Fruit fly (Drosophila melanogaster) whole organism, embryonic: ENCODE data around the gene ca.

Experiments used
- ATbp ChIP-seq: fragments of 200-800 bp; sonication (Bioruptor generic); optimal IDR thresholded peaks from 2 replicates; lab custom pipeline; 2017; ENCODE audit warnings: missing biosample characterization, mild to moderate bottlenecking, missing genetic modification characterization, missing genetic modification reagents
- Adf1 ChIP-seq: fragments of 200-800 bp; sonication (Bioruptor generic); IDR thresholded peaks from 2 replicates; pipeline ENCODE4 v1.3.6; 2022; ENCODE audit warnings: missing biosample characterization, missing genetic modification characterization
- B-H1 ChIP-seq: fragments of 200-800 bp; sonication (Bioruptor generic); IDR thresholded peaks from 3 replicates; pipeline ENCODE4 v1.3.6; 2022; ENCODE audit warnings: missing biosample characterization, missing genetic modification characterization
- CG10366 ChIP-seq: fragments of 200-800 bp; sonication (Bioruptor generic); IDR thresholded peaks from 2 replicates; pipeline ENCODE4 v1.3.6; 2022; ENCODE audit warnings: missing biosample characterization, missing genetic modification characterization
- CG10543 ChIP-seq: fragments of 200-800 bp; sonication (Bioruptor generic); optimal IDR thresholded peaks from 3 replicates; lab custom pipeline; 2017; ENCODE audit warnings: missing biosample characterization, mild to moderate bottlenecking, missing genetic modification characterization, moderate library complexity
- CG11247 ChIP-seq: fragments of 200-800 bp; sonication (Bioruptor generic); IDR thresholded peaks from 2 replicates; pipeline ENCODE4 v1.3.6; 2022; ENCODE audit warnings: missing biosample characterization, missing genetic modification characterization
- CG11695 ChIP-seq: fragments of 200-800 bp; sonication (Bioruptor generic); IDR thresholded peaks from 3 replicates; pipeline ENCODE4 v1.3.6; 2022; ENCODE audit warnings: missing biosample characterization, missing genetic modification characterization
- CG12659 ChIP-seq: fragments of 200-800 bp; sonication (Bioruptor generic); optimal IDR thresholded peaks from 3 replicates; lab custom pipeline; 2017; ENCODE audit warnings: mild to moderate bottlenecking, missing biosample characterization, missing genetic modification reagents, missing genetic modification characterization
- CG1603 ChIP-seq: fragments of 200-800 bp; sonication (Bioruptor generic); optimal IDR thresholded peaks from 2 replicates; lab custom pipeline; 2019; ENCODE audit warnings: missing biosample characterization, mild to moderate bottlenecking, missing genetic modification characterization, moderate library complexity
- CG1647 ChIP-seq: fragments of 200-800 bp; sonication (Bioruptor generic); optimal IDR thresholded peaks from 3 replicates; lab custom pipeline; 2016; ENCODE audit warnings: missing biosample characterization, missing genetic modification characterization
- CG17361 ChIP-seq: fragments of 200-800 bp; sonication (Bioruptor generic); IDR thresholded peaks from 3 replicates; pipeline ENCODE4 v1.3.6; 2022; ENCODE audit warnings: missing biosample characterization, missing genetic modification characterization
- CG17385 ChIP-seq: fragments of 200-800 bp; sonication (Bioruptor generic); optimal IDR thresholded peaks from 3 replicates; lab custom pipeline; 2018; ENCODE audit warnings: missing biosample characterization, mild to moderate bottlenecking, missing genetic modification characterization
- CG17912 ChIP-seq: fragments of 200-800 bp; sonication (Bioruptor generic); optimal IDR thresholded peaks from 2 replicates; lab custom pipeline; 2018; ENCODE audit warnings: missing biosample characterization, mild to moderate bottlenecking, missing genetic modification characterization
- CG30403 ChIP-seq: fragments of 200-800 bp; sonication (Bioruptor generic); optimal IDR thresholded peaks from 3 replicates; lab custom pipeline; 2016; ENCODE audit warnings: missing biosample characterization, missing genetic modification characterization
- CG3407 ChIP-seq: fragments of 200-800 bp; sonication (Bioruptor generic); optimal IDR thresholded peaks from 2 replicates; lab custom pipeline; 2018; ENCODE audit warnings: missing biosample characterization, mild to moderate bottlenecking, missing genetic modification characterization
- CG34376 ChIP-seq: fragments of 200-800 bp; sonication (Bioruptor generic); optimal IDR thresholded peaks from 2 replicates; lab custom pipeline; 2018; ENCODE audit warnings: missing biosample characterization, mild to moderate bottlenecking, missing genetic modification characterization
- CG34422 ChIP-seq: fragments of 200-800 bp; sonication (Bioruptor generic); IDR thresholded peaks from 3 replicates; pipeline ENCODE4 v1.3.6; 2022; ENCODE audit warnings: missing biosample characterization, missing genetic modification characterization
- CG3838 ChIP-seq: fragments of 200-800 bp; sonication (Bioruptor generic); optimal IDR thresholded peaks from 3 replicates; lab custom pipeline; 2016; ENCODE audit warnings: missing biosample characterization, missing genetic modification characterization
- CG4282 ChIP-seq: fragments of 200-800 bp; sonication (Bioruptor generic); optimal IDR thresholded peaks from 2 replicates; lab custom pipeline; 2016; ENCODE audit warnings: missing biosample characterization, missing genetic modification characterization
- CG5180 ChIP-seq: fragments of 200-800 bp; sonication (Bioruptor generic); optimal IDR thresholded peaks from 3 replicates; lab custom pipeline; 2017; ENCODE audit warnings: missing biosample characterization, missing genetic modification characterization, mild to moderate bottlenecking, moderate library complexity, missing genetic modification reagents
- CG6175 ChIP-seq: fragments of 200-800 bp; sonication (Bioruptor generic); IDR thresholded peaks from 3 replicates; pipeline ENCODE4 v1.3.6; 2022; ENCODE audit warnings: missing biosample characterization, missing genetic modification characterization
- CG8281 ChIP-seq: fragments of 200-800 bp; sonication (Bioruptor generic); optimal IDR thresholded peaks from 2 replicates; lab custom pipeline; 2018; ENCODE audit warnings: missing biosample characterization, mild to moderate bottlenecking, missing genetic modification characterization, moderate library complexity
- D19A ChIP-seq: fragments of 200-800 bp; optimal IDR thresholded peaks from 3 replicates; lab custom pipeline; 2019; ENCODE audit warnings: missing biosample characterization, mild to moderate bottlenecking, missing genetic modification characterization, moderate library complexity
- Gug ChIP-seq: fragments of 200-800 bp; sonication (Bioruptor generic); IDR thresholded peaks from 4 replicates; pipeline ENCODE4 v1.3.6; 2022; ENCODE audit warnings: missing biosample characterization, missing genetic modification characterization
- H15 ChIP-seq: fragments of 200-800 bp; sonication (Bioruptor generic); IDR thresholded peaks from 3 replicates; pipeline ENCODE4 v1.3.6; 2022; ENCODE audit warnings: missing biosample characterization, missing genetic modification characterization
- HmgZ ChIP-seq: fragments of 200-800 bp; sonication (Bioruptor generic); optimal IDR thresholded peaks from 2 replicates; lab custom pipeline; 2018; ENCODE audit warnings: missing biosample characterization, mild to moderate bottlenecking, missing genetic modification characterization
- Hr78 ChIP-seq, 2 experiments: fragments of 200-800 bp in 1 of 2; fragments of >200 bp in 1 of 2; sonication (Bioruptor generic) in 1 of 2; optimal IDR thresholded peaks; 2 replicates each; lab custom pipeline; 2017 to 2019; ENCODE audit warnings: missing biosample characterization in 2 of 2, missing genetic modification characterization in 2 of 2, mild to moderate bottlenecking in 1 of 2, moderate library complexity in 1 of 2
- Hsf ChIP-seq: fragments of 200-800 bp; sonication (Bioruptor generic); optimal IDR thresholded peaks from 3 replicates; lab custom pipeline; 2016; ENCODE audit warnings: missing biosample characterization, missing genetic modification characterization
- Myb ChIP-seq: fragments of 200-800 bp; sonication (Bioruptor generic); optimal IDR thresholded peaks from 2 replicates; lab custom pipeline; 2016; ENCODE audit warnings: missing biosample characterization, missing genetic modification characterization
- Side ChIP-seq: fragments of 200-800 bp; sonication (Bioruptor generic); optimal IDR thresholded peaks from 2 replicates; lab custom pipeline; 2016; ENCODE audit warnings: missing biosample characterization, missing genetic modification characterization
- Taf1 ChIP-seq: fragments of 200-800 bp; sonication (Bioruptor generic); IDR thresholded peaks from 2 replicates; pipeline ENCODE4 v1.3.6; 2022; ENCODE audit warnings: missing biosample characterization, missing genetic modification characterization
- ara ChIP-seq: fragments of 200-800 bp; sonication (Bioruptor generic); IDR thresholded peaks from 2 replicates; pipeline ENCODE4 v1.3.6; 2022; ENCODE audit warnings: missing biosample characterization, missing genetic modification characterization
- caup ChIP-seq: fragments of 200-800 bp; sonication (Bioruptor generic); optimal IDR thresholded peaks from 3 replicates; lab custom pipeline; 2017; ENCODE audit warnings: missing biosample characterization, mild to moderate bottlenecking, missing genetic modification characterization, moderate library complexity; ENCODE audit not compliant: severe bottlenecking
- chn ChIP-seq: fragments of 200-800 bp; sonication (Bioruptor generic); optimal IDR thresholded peaks from 2 replicates; lab custom pipeline; 2016; ENCODE audit warnings: missing biosample characterization, missing genetic modification characterization
- crol ChIP-seq: fragments of 200-800 bp; sonication (Bioruptor generic); IDR thresholded peaks from 2 replicates; pipeline ENCODE4 v1.3.6; 2022; ENCODE audit warnings: missing biosample characterization, missing genetic modification characterization
- da ChIP-seq: fragments of 200-800 bp; sonication (Bioruptor generic); optimal IDR thresholded peaks from 2 replicates; lab custom pipeline; 2016; ENCODE audit warnings: missing biosample characterization, missing genetic modification characterization
- jumu ChIP-seq: fragments of 200-800 bp; sonication (Bioruptor generic); optimal IDR thresholded peaks from 3 replicates; lab custom pipeline; 2016; ENCODE audit warnings: missing biosample characterization, missing genetic modification characterization
- knrl ChIP-seq: fragments of 200-800 bp; sonication (Bioruptor generic); IDR thresholded peaks from 3 replicates; pipeline ENCODE4 v1.3.6; 2022; ENCODE audit warnings: missing biosample characterization, missing genetic modification characterization; ENCODE audit not compliant: partially characterized antibody
- lola ChIP-seq, 3 experiments: fragments of >200 bp in 2 of 3; fragments of 200-800 bp in 1 of 3; sonication (Bioruptor generic) in 1 of 3; optimal IDR thresholded peaks; 2 replicates each; lab custom pipeline; 2017 to 2019; ENCODE audit warnings: missing biosample characterization in 3 of 3, missing genetic modification characterization in 3 of 3, mild to moderate bottlenecking in 1 of 3, moderate library complexity in 1 of 3
- nerfin-2 ChIP-seq: fragments of 200-800 bp; sonication (Bioruptor generic); IDR thresholded peaks from 2 replicates; pipeline ENCODE4 v1.3.6; 2022; ENCODE audit warnings: missing biosample characterization, missing genetic modification characterization; ENCODE audit not compliant: partially characterized antibody
- nom ChIP-seq: fragments of 200-800 bp; sonication (Bioruptor generic); optimal IDR thresholded peaks from 2 replicates; lab custom pipeline; 2017; ENCODE audit warnings: missing biosample characterization, missing genetic modification characterization, mild to moderate bottlenecking, moderate library complexity, missing genetic modification reagents
- pum ChIP-seq: fragments of 200-800 bp; sonication (Bioruptor generic); optimal IDR thresholded peaks from 2 replicates; lab custom pipeline; 2016; ENCODE audit warnings: missing biosample characterization, missing genetic modification characterization
- ro ChIP-seq: fragments of 200-800 bp; sonication (Bioruptor generic); IDR thresholded peaks from 2 replicates; pipeline ENCODE4 v1.3.6; 2022; ENCODE audit warnings: missing biosample characterization, missing genetic modification characterization
- scrt ChIP-seq: fragments of 200-800 bp; sonication (Bioruptor generic); optimal IDR thresholded peaks from 2 replicates; lab custom pipeline; 2018; ENCODE audit warnings: missing biosample characterization, mild to moderate bottlenecking, missing genetic modification characterization, moderate library complexity
- sna ChIP-seq: fragments of 200-800 bp; sonication (Bioruptor generic); IDR thresholded peaks from 2 replicates; pipeline ENCODE4 v1.3.6; 2022; ENCODE audit warnings: missing biosample characterization, missing genetic modification characterization; ENCODE audit not compliant: partially characterized antibody
- so ChIP-seq: fragments of 200-800 bp; sonication (Bioruptor generic); IDR thresholded peaks from 3 replicates; pipeline ENCODE4 v1.3.6; 2022; ENCODE audit warnings: missing biosample characterization, missing genetic modification characterization
- sr ChIP-seq: fragments of 200-800 bp; sonication (Bioruptor generic); IDR thresholded peaks from 3 replicates; pipeline ENCODE4 v1.3.6; 2022; ENCODE audit warnings: missing biosample characterization, missing genetic modification characterization
- tap ChIP-seq: fragments of 200-800 bp; optimal IDR thresholded peaks from 3 replicates; lab custom pipeline; 2019; ENCODE audit warnings: missing biosample characterization, mild to moderate bottlenecking, missing genetic modification characterization, moderate library complexity
- ttk ChIP-seq: fragments of 200-800 bp; sonication (Bioruptor generic); IDR thresholded peaks from 2 replicates; pipeline ENCODE4 v2.1.2; 2022; ENCODE audit warnings: missing biosample characterization, missing genetic modification characterization

The ca gene

dm6 chr3R:29772795-29773331, 33.7 kb upstream of the ca start (continued):
- TF ChIP-seq CG3407 (GFP tag; lab: Kevin White, UChicago) (no peak), caup (GFP tag; lab: Kevin White, UChicago) (peak; percentile 18), pum (GFP tag; lab: Kevin White, UChicago) (no peak), scrt (GFP tag; lab: Kevin White, UChicago) (peak; percentile 80), Gug (no peak), so (GFP tag; lab: Robert Waterston, UW) (peak; percentile 65; the same call in 2 of the 3 replicates), ttk (GFP tag; lab: Robert Waterston, UW) (no peak), CG1647 (GFP tag; lab: Kevin White, UChicago) (no peak), CG3838 (GFP tag; lab: Kevin White, UChicago) (no peak), CG6175 (GFP tag; lab: Robert Waterston, UW) (peak; percentile 84; the same call in 2 of the 3 replicates), knrl (GFP tag; lab: Robert Waterston, UW) (peak; percentile 35; the same call in 1 of the 3 replicates), Taf1 (GFP tag; lab: Robert Waterston, UW) (peak; percentile 22; the same call in 1 of the 2 replicates), CG17385 (GFP tag; lab: Kevin White, UChicago) (peak; percentile 23), CG11247 (GFP tag; lab: Robert Waterston, UW) (0 out of 2 replicates have a peak, but pooled peaks have one; percentile 11), Hr78 (GFP tag; optimal IDR thresholded peaks at IDR 0.05; lab: Kevin White, UChicago) (peak in 1 of 2 experiments; percentile 45), HmgZ (tag; lab: Kevin White, UChicago) (peak; percentile 80), CG17361 (no peak), lola (GFP tag; optimal IDR thresholded peaks at IDR 0.05; lab: Kevin White, UChicago) (no peak), ATbp (GFP tag; lab: Kevin White, UChicago) (peak; percentile 10), CG34422 (GFP tag; lab: Robert Waterston, UW) (peak; percentile 83), Myb (GFP tag; lab: Kevin White, UChicago) (no peak), CG17912 (GFP tag; lab: Kevin White, UChicago) (peak; percentile 36), Side (GFP tag; lab: Kevin White, UChicago) (peak; percentile 5), CG5180 (GFP tag; lab: Kevin White, UChicago) (peak; percentile 30), ara (GFP tag; lab: Robert Waterston, UW) (0 out of 2 replicates have a peak, but pooled peaks have one; percentile 25), CG12659 (GFP tag; lab: Kevin White, UChicago) (peak; percentile 17), CG30403 (GFP tag; lab: Kevin White, UChicago) (no peak), ro (GFP tag; lab: Robert Waterston, UW) (no peak), sna (GFP tag; lab: Robert Waterston, UW) (peak; percentile 47), da (GFP tag; lab: Kevin White, UChicago) (no peak), nerfin-2 (GFP tag; lab: Robert Waterston, UW) (peak; percentile 41; the same call in 1 of the 2 replicates), CG11695 (0 out of 3 replicates have a peak, but pooled peaks have one; percentile 23), nom (GFP tag; lab: Kevin White, UChicago) (peak; percentile 75), chn (GFP tag; lab: Kevin White, UChicago) (peak; percentile 2), CG1603 (tag; lab: Kevin White, UChicago) (peak; percentile 22), CG8281 (no peak), CG34376 (peak; percentile 66), CG10543 (peak; percentile 87), CG4282 (GFP tag; lab: Kevin White, UChicago) (no peak), D19A (peak; percentile 19), Hsf (GFP tag; lab: Kevin White, UChicago) (no peak), jumu (GFP tag; lab: Kevin White, UChicago) (no peak), B-H1 (no peak), crol (GFP tag; lab: Robert Waterston, UW) (peak; percentile 99), CG10366 (no peak), Adf1 (GFP tag; lab: Robert Waterston, UW) (peak; percentile 89), tap (peak; percentile 5), sr (GFP tag; lab: Robert Waterston, UW) (peak; percentile 82), H15 (GFP tag; lab: Robert Waterston, UW) (no peak)
